Worm (Caenorhabditis elegans) whole organism, L4 larva: ENCODE results near the gene agt-2.

Experiments used
- F10B5.3 ChIP-seq: sonication (generic microtip); optimal IDR thresholded peaks from 2 replicates; lab custom pipeline; 2016; ENCODE audit warnings: mild to moderate bottlenecking, missing genetic modification characterization, missing compliant biosample characterization
- T20F7.1 ChIP-seq: fragments of 200-800 bp; sonication (Bioruptor generic); optimal IDR thresholded peaks from 2 replicates; lab custom pipeline; 2018; ENCODE audit warnings: mild to moderate bottlenecking, missing genetic modification characterization, missing compliant biosample characterization
- Y5F2A.4 ChIP-seq: fragments of 200-800 bp; sonication (Bioruptor generic); optimal IDR thresholded peaks from 2 replicates; lab custom pipeline; 2018; ENCODE audit warnings: mild to moderate bottlenecking, missing genetic modification characterization, missing compliant biosample characterization
- aha-1 ChIP-seq: fragments of 150-350 bp; peaks from one replicate; lab custom pipeline; 2014; ENCODE audit warnings: missing biosample characterization, missing genetic modification characterization
- aly-2 ChIP-seq: sonication (generic microtip); optimal IDR thresholded peaks from 2 replicates; lab custom pipeline; 2018; ENCODE audit warnings: missing biosample characterization, missing genetic modification characterization
- attf-4 ChIP-seq: sonication (generic microtip); optimal IDR thresholded peaks from 3 replicates; lab custom pipeline; 2017; ENCODE audit warnings: missing biosample characterization, missing genetic modification characterization
- ceh-32 ChIP-seq: sonication (generic microtip); optimal IDR thresholded peaks from 2 replicates; lab custom pipeline; 2016; ENCODE audit warnings: mild to moderate bottlenecking, missing genetic modification characterization, missing compliant biosample characterization; ENCODE audit not compliant: poor library complexity
- ces-1 ChIP-seq: fragments of 150-350 bp; sonication (generic microtip); optimal IDR thresholded peaks from 4 replicates; lab custom pipeline; 2014; ENCODE audit warnings: missing biosample characterization, missing genetic modification reagents, missing genetic modification characterization
- cey-2 ChIP-seq: sonication (generic microtip); optimal IDR thresholded peaks from 3 replicates; lab custom pipeline; 2017; ENCODE audit warnings: missing genetic modification characterization, mild to moderate bottlenecking, missing compliant biosample characterization, antibody characterized with exemption, borderline replicate concordance; ENCODE audit not compliant: insufficient read depth
- daf-16 ChIP-seq, 3 experiments: sonication (generic microtip); optimal IDR thresholded peaks; 2 replicates each; lab custom pipeline; 2016 to 2017; ENCODE audit warnings: missing genetic modification characterization in 3 of 3, missing genetic modification reagents in 3 of 3, mild to moderate bottlenecking in 2 of 3, missing compliant biosample characterization in 2 of 3, missing biosample characterization in 1 of 3, moderate library complexity in 1 of 3
- daf-19 ChIP-seq: fragments of 200-800 bp; sonication (Bioruptor generic); conservative IDR thresholded peaks from 2 replicates; pipeline ENCODE4 v1.3.6; 2022; ENCODE audit warnings: missing genetic modification characterization, missing compliant biosample characterization
- dmd-6 ChIP-seq: fragments of 200-800 bp; sonication (Bioruptor generic); IDR thresholded peaks from 2 replicates; pipeline ENCODE4 v1.3.6; 2022; ENCODE audit warnings: missing genetic modification reagents, missing genetic modification characterization, missing compliant biosample characterization
- dve-1 ChIP-seq: sonication (generic microtip); optimal IDR thresholded peaks from 2 replicates; lab custom pipeline; 2017; ENCODE audit warnings: antibody characterized with exemption, mild to moderate bottlenecking, missing genetic modification characterization, missing compliant biosample characterization; ENCODE audit not compliant: insufficient read depth
- fkh-10 ChIP-seq: fragments of 150-350 bp; optimal IDR thresholded peaks from 2 replicates; lab custom pipeline; 2014; ENCODE audit warnings: missing biosample characterization, missing genetic modification reagents, missing genetic modification characterization
- hif-1 ChIP-seq, 2 experiments: sonication (generic microtip); optimal IDR thresholded peaks; 2 replicates each; lab custom pipeline; 2016 to 2017; ENCODE audit warnings: missing compliant biosample characterization in 2 of 2, missing genetic modification characterization in 2 of 2, missing genetic modification reagents in 2 of 2, missing genotype in 2 of 2, mild to moderate bottlenecking in 1 of 2
- hlh-11 ChIP-seq: fragments of 200-800 bp; sonication (Bioruptor generic); optimal IDR thresholded peaks from 2 replicates; lab custom pipeline; 2018; ENCODE audit warnings: mild to moderate bottlenecking, missing genetic modification characterization, missing compliant biosample characterization
- hmg-1.1 ChIP-seq: fragments of 200-800 bp; sonication (Bioruptor generic); IDR thresholded peaks from 2 replicates; pipeline ENCODE4 v1.3.6; 2022; ENCODE audit warnings: missing genetic modification reagents, missing genetic modification characterization, missing compliant biosample characterization
- jun-1 ChIP-seq: fragments of 150-350 bp; optimal IDR thresholded peaks from 2 replicates; lab custom pipeline; 2014; ENCODE audit warnings: missing biosample characterization, missing genetic modification reagents, missing genetic modification characterization
- lin-13 ChIP-seq: fragments of 150-350 bp; optimal IDR thresholded peaks from 2 replicates; lab custom pipeline; 2014; ENCODE audit warnings: missing biosample characterization, missing genetic modification reagents, missing genetic modification characterization
- lin-29 ChIP-seq: fragments of 200-800 bp; sonication (Bioruptor generic); IDR thresholded peaks from 2 replicates; pipeline ENCODE4 v1.3.6; 2022; ENCODE audit warnings: missing genetic modification reagents, missing genetic modification characterization, missing compliant biosample characterization
- lin-38 ChIP-seq: fragments of 200-800 bp; sonication (Bioruptor generic); IDR thresholded peaks from 2 replicates; pipeline ENCODE4 v1.3.6; 2022; ENCODE audit warnings: missing genetic modification reagents, missing genetic modification characterization, missing compliant biosample characterization
- lsy-2 ChIP-seq, 2 experiments: fragments of 150-350 bp in 1 of 2; sonication (generic microtip) in 1 of 2; optimal IDR thresholded peaks; 2 replicates each; lab custom pipeline; 2014 to 2017; ENCODE audit warnings: missing biosample characterization in 2 of 2, missing genetic modification characterization in 2 of 2
- madf-9 ChIP-seq: fragments of 200-800 bp; sonication (Bioruptor generic); conservative IDR thresholded peaks from 2 replicates; pipeline ENCODE4 v1.3.6; 2022; ENCODE audit warnings: missing genetic modification reagents, missing genetic modification characterization, missing compliant biosample characterization
- mdl-1 ChIP-seq, 2 experiments: fragments of 150-350 bp in 1 of 2; sonication (generic microtip) in 1 of 2; optimal IDR thresholded peaks; 2 replicates each; lab custom pipeline; 2014 to 2017; ENCODE audit warnings: missing biosample characterization in 2 of 2, missing genetic modification characterization in 2 of 2
- mep-1 ChIP-seq: fragments of 150-350 bp; sonication (generic microtip); optimal IDR thresholded peaks from 3 replicates; lab custom pipeline; 2014; ENCODE audit warnings: missing biosample characterization, missing genetic modification characterization
- mxl-2 ChIP-seq: fragments of 200-800 bp; sonication (Bioruptor generic); conservative IDR thresholded peaks from 2 replicates; pipeline ENCODE4 v1.3.6; 2022; ENCODE audit warnings: missing genetic modification reagents, missing genetic modification characterization, missing compliant biosample characterization
- nhr-10 ChIP-seq: fragments of 150-350 bp; optimal IDR thresholded peaks from 2 replicates; lab custom pipeline; 2014; ENCODE audit warnings: missing biosample characterization, missing genetic modification characterization
- nhr-102 ChIP-seq: sonication (generic microtip); optimal IDR thresholded peaks from 2 replicates; lab custom pipeline; 2016; ENCODE audit warnings: mild to moderate bottlenecking, missing genetic modification characterization, moderate library complexity, missing compliant biosample characterization
- nhr-11 ChIP-seq: fragments of 150-350 bp; optimal IDR thresholded peaks from 2 replicates; lab custom pipeline; 2014; ENCODE audit warnings: missing biosample characterization, missing genetic modification characterization
- nhr-111 ChIP-seq: fragments of 200-800 bp; sonication (Bioruptor generic); optimal IDR thresholded peaks from 2 replicates; lab custom pipeline; 2018; ENCODE audit warnings: mild to moderate bottlenecking, missing genetic modification characterization, missing compliant biosample characterization
- nhr-25 ChIP-seq: sonication (generic microtip); optimal IDR thresholded peaks from 2 replicates; lab custom pipeline; 2017; ENCODE audit warnings: missing genetic modification characterization, mild to moderate bottlenecking, missing compliant biosample characterization, antibody characterized with exemption, moderate library complexity, borderline replicate concordance; ENCODE audit not compliant: insufficient read depth
- nhr-28 ChIP-seq: fragments of 150-350 bp; optimal IDR thresholded peaks from 2 replicates; lab custom pipeline; 2014; ENCODE audit warnings: missing biosample characterization, missing genetic modification characterization
- nhr-42 ChIP-seq: fragments of 200-800 bp; sonication (Bioruptor generic); IDR thresholded peaks from 2 replicates; pipeline ENCODE4 v1.3.6; 2022; ENCODE audit warnings: missing genetic modification characterization, missing compliant biosample characterization
- nhr-48 ChIP-seq: sonication (generic microtip); optimal IDR thresholded peaks from 2 replicates; lab custom pipeline; 2016; ENCODE audit warnings: mild to moderate bottlenecking, missing genetic modification characterization, missing compliant biosample characterization
- nhr-6 ChIP-seq: fragments of 150-350 bp; optimal IDR thresholded peaks from 2 replicates; lab custom pipeline; 2014; ENCODE audit warnings: missing biosample characterization, missing genetic modification characterization
- nhr-77 ChIP-seq: fragments of 150-350 bp; optimal IDR thresholded peaks from 2 replicates; lab custom pipeline; 2014; ENCODE audit warnings: missing biosample characterization, missing genetic modification characterization
- rbr-2 ChIP-seq: sonication (generic microtip); optimal IDR thresholded peaks from 2 replicates; lab custom pipeline; 2016; ENCODE audit warnings: missing genotype, missing genetic modification characterization, missing compliant biosample characterization
- set-16 ChIP-seq: fragments of 200-800 bp; sonication (Bioruptor generic); IDR thresholded peaks from 2 replicates; pipeline ENCODE4 v1.3.6; 2022; ENCODE audit warnings: missing genetic modification reagents, missing genetic modification characterization, missing compliant biosample characterization
- spr-1 ChIP-seq: sonication (generic microtip); optimal IDR thresholded peaks from 2 replicates; lab custom pipeline; 2016; ENCODE audit warnings: mild to moderate bottlenecking, missing genetic modification characterization, missing compliant biosample characterization
- spr-3 ChIP-seq: fragments of 200-800 bp; sonication (Bioruptor generic); optimal IDR thresholded peaks from 2 replicates; lab custom pipeline; 2018; ENCODE audit warnings: mild to moderate bottlenecking, missing genetic modification characterization, missing compliant biosample characterization
- unc-130 ChIP-seq: sonication (generic microtip); optimal IDR thresholded peaks from 2 replicates; lab custom pipeline; 2016; ENCODE audit warnings: missing genetic modification reagents, missing genetic modification characterization, missing compliant biosample characterization
- unc-62 ChIP-seq, 3 experiments: fragments of 150-350 bp in 1 of 3; sonication (generic microtip); optimal IDR thresholded peaks in 2 of 3; peaks in 1 of 3; 1 replicate in 1 of 3; 2 replicates in 2 of 3; lab custom pipeline; 2014 to 2017; ENCODE audit warnings: missing biosample characterization in 3 of 3, missing genetic modification characterization in 3 of 3, missing genetic modification reagents in 3 of 3, missing genotype in 1 of 3
- zag-1 ChIP-seq: fragments of 150-350 bp; optimal IDR thresholded peaks from 2 replicates; lab custom pipeline; 2014; ENCODE audit warnings: missing biosample characterization, missing genetic modification characterization
- zfp-2 ChIP-seq: sonication (generic microtip); optimal IDR thresholded peaks from 2 replicates; lab custom pipeline; 2016; ENCODE audit warnings: mild to moderate bottlenecking, missing genetic modification characterization, missing compliant biosample characterization
- zfp-3 ChIP-seq: fragments of 200-800 bp; sonication (Bioruptor generic); conservative IDR thresholded peaks from 2 replicates; pipeline ENCODE4 v1.3.6; 2022; ENCODE audit warnings: missing genetic modification reagents, missing genetic modification characterization, missing compliant biosample characterization
- zip-2 ChIP-seq: fragments of 150-350 bp; optimal IDR thresholded peaks from 2 replicates; lab custom pipeline; 2014; ENCODE audit warnings: missing biosample characterization, missing genetic modification characterization
- ztf-7 ChIP-seq: fragments of 150-350 bp; optimal IDR thresholded peaks from 2 replicates; lab custom pipeline; 2014; ENCODE audit warnings: missing biosample characterization, missing genetic modification characterization

The agt-2 gene

DNA sequence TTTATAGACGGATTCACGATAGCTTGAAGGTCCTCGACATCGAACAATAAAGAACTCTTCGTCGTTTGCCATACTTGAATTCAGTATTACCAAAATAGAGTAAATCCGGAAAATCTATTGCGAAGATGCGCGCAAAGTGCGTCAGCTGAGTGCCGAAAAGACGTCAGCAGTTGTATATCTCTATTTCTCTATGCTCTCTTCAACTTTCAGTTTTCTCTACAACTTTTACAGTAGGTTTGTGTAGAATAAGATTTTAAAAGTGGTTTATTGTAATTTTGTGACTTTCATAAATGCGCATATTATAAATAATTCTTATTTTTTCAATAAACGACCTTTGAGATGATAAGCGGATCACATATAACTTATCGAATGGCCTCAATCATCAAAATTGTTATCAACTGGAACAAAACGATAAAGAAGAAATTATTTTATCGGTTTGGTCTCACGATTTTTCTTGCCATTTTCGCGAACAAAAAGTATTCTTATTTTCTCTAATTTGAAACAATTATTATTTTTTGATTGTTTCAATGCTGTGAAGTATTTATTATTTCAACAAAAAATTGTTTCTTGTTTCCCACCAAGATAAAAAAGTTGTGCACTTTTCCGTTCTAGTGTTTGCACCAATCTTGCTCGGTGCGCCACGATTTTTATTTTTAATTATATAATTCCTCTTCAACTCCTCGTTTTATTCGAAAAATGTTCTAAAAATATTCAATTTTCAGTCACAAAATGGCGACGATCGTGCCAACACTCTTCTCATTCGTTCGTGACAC is at the start of gene agt-2, which contains the start of gene F09E5.3:
agt-2 (minus strand) TSS at position 553 of the 773 bp plus-strand sequence.
F09E5.3 (plus strand) TSS at position 723 of the 773 bp plus-strand sequence.
- TF ChIP-seq nhr-42 (GFP tag; lab: Robert Waterston, UW) (0 out of 2 replicates have a peak, but pooled peaks have one; percentile 17), nhr-102 (tag; lab: Kevin White, UChicago) (peak; percentile 79), nhr-111 (GFP tag; lab: Kevin White, UChicago) (no peak), hif-1 (tag; optimal IDR thresholded peaks at IDR 0.05; lab: Kevin White, UChicago) (peak in 1 of 2 experiments; percentile 58), spr-1 (tag; lab: Kevin White, UChicago) (peak; percentile 80), fkh-10 (GFP tag; lab: Kevin White, UChicago) (peak; percentile 86), hmg-1.1 (peak; percentile 73; the same call in 1 of the 2 replicates), nhr-10 (tag; lab: Kevin White, UChicago) (no peak), lin-13 (GFP tag; lab: Kevin White, UChicago) (peak; percentile 84), zfp-2 (tag; lab: Kevin White, UChicago) (peak; percentile 23), dmd-6 (GFP tag; lab: Robert Waterston, UW) (peak; percentile 83), nhr-28 (tag; lab: Kevin White, UChicago) (peak; percentile 34), F10B5.3 (tag; lab: Kevin White, UChicago) (peak; percentile 65), ztf-7 (tag; lab: Kevin White, UChicago) (peak; percentile 47), nhr-6 (tag; lab: Kevin White, UChicago) (peak; percentile 58), jun-1 (tag; lab: Kevin White, UChicago) (no peak), madf-9 (0 out of 2 replicates have a peak, but pooled peaks have one; percentile 17), set-16 (GFP tag; lab: Robert Waterston, UW) (no peak), zip-2 (tag; lab: Kevin White, UChicago) (peak; percentile 48), ces-1 (peak; percentile 32), unc-62 (GFP tag; optimal IDR thresholded peaks at IDR 0.05 in 1 of 2; lab: Kevin White, UChicago) (peak in 1 of 2 experiments; percentile 88), unc-62 (tag; optimal IDR thresholded peaks at IDR 0.05; lab: Kevin White, UChicago) (no peak), aha-1 (tag; lab: Kevin White, UChicago) (peak; percentile 86), daf-16 (GFP tag; optimal IDR thresholded peaks at IDR 0.05; lab: Kevin White, UChicago) (peak in 1 of 2 experiments; percentile 19), daf-16 (tag; optimal IDR thresholded peaks at IDR 0.05; lab: Kevin White, UChicago) (peak; percentile 19), ceh-32 (tag; lab: Kevin White, UChicago) (no peak), daf-19 (GFP tag; lab: Robert Waterston, UW) (peak; percentile 79; the same call in 1 of the 2 replicates), aly-2 (tag; lab: Kevin White, UChicago) (no peak), attf-4 (no peak), mdl-1 (tag; optimal IDR thresholded peaks at IDR 0.05; lab: Kevin White, UChicago) (peak in 1 of 2 experiments; percentile 42), mxl-2 (GFP tag; lab: Robert Waterston, UW) (no peak), lsy-2 (tag; optimal IDR thresholded peaks at IDR 0.05; lab: Kevin White, UChicago) (peak; percentile 68 to 96), nhr-25 (peak; percentile 73), zag-1 (tag; lab: Kevin White, UChicago) (no peak), hlh-11 (tag; lab: Kevin White, UChicago) (peak; percentile 83), nhr-77 (tag; lab: Kevin White, UChicago) (peak; percentile 82), cey-2 (no peak), zfp-3 (peak; percentile 74), rbr-2 (peak; percentile 89), dve-1 (tag; lab: Kevin White, UChicago) (peak; percentile 91), Y5F2A.4 (peak; percentile 9), T20F7.1 (GFP tag; lab: Kevin White, UChicago) (peak; percentile 80), lin-29 (GFP tag; lab: Robert Waterston, UW) (peak; percentile 51; the same call in 1 of the 2 replicates), unc-130 (GFP tag; lab: Kevin White, UChicago) (peak; percentile 27), nhr-48 (peak; percentile 67), nhr-11 (tag; lab: Kevin White, UChicago) (peak; percentile 89), mep-1 (tag; lab: Kevin White, UChicago) (peak; percentile 95), lin-38 (GFP tag; lab: Robert Waterston, UW) (peak; percentile 86), spr-3 (GFP tag; lab: Kevin White, UChicago) (peak; percentile 43)
